Fruit fly (Drosophila melanogaster) whole organism, prepupa: Measurements from ENCODE around the gene Cp19.

Source experiments
- CG10631 ChIP-seq: fragments of 200-800 bp; sonication (Bioruptor generic); optimal IDR thresholded peaks from 2 replicates; lab custom pipeline; 2016; ENCODE audit warnings: missing biosample characterization, missing genetic modification characterization
- CG10669 ChIP-seq: fragments of 200-800 bp; sonication (Bioruptor generic); optimal IDR thresholded peaks from 3 replicates; lab custom pipeline; 2018; ENCODE audit warnings: missing biosample characterization, mild to moderate bottlenecking, missing genetic modification characterization, moderate library complexity
- CG11294 ChIP-seq: fragments of 200-800 bp; sonication (Bioruptor generic); IDR thresholded peaks from 2 replicates; pipeline ENCODE4 v1.3.6; 2022; ENCODE audit warnings: missing biosample characterization, missing genetic modification characterization
- CG11902 ChIP-seq: fragments of 200-800 bp; sonication (Bioruptor generic); optimal IDR thresholded peaks from 3 replicates; lab custom pipeline; 2016; ENCODE audit warnings: missing biosample characterization, missing genetic modification characterization
- CG15336 ChIP-seq: fragments of 200-800 bp; sonication (Bioruptor generic); IDR thresholded peaks from 2 replicates; pipeline ENCODE4 v1.3.6; 2022; ENCODE audit warnings: missing biosample characterization, missing genetic modification characterization
- CG1621 ChIP-seq: fragments of 200-800 bp; sonication (Bioruptor generic); optimal IDR thresholded peaks from 3 replicates; lab custom pipeline; 2018; ENCODE audit warnings: missing biosample characterization, mild to moderate bottlenecking, missing genetic modification characterization
- CG16779 ChIP-seq: fragments of 200-800 bp; sonication (Bioruptor generic); optimal IDR thresholded peaks from 3 replicates; lab custom pipeline; 2017; ENCODE audit warnings: missing biosample characterization, mild to moderate bottlenecking, missing genetic modification characterization
- CG3032 ChIP-seq: fragments of 200-800 bp; optimal IDR thresholded peaks from 2 replicates; lab custom pipeline; 2019; ENCODE audit warnings: missing biosample characterization, mild to moderate bottlenecking, missing genetic modification characterization, moderate library complexity
- CG31627 ChIP-seq: fragments of 200-800 bp; sonication (Bioruptor generic); optimal IDR thresholded peaks from 3 replicates; lab custom pipeline; 2016; ENCODE audit warnings: missing biosample characterization, missing genetic modification characterization
- CG34406 ChIP-seq: fragments of 200-800 bp; sonication (Bioruptor generic); optimal IDR thresholded peaks from 3 replicates; lab custom pipeline; 2016; ENCODE audit warnings: missing biosample characterization, missing genetic modification characterization
- CG3919 ChIP-seq: fragments of 200-800 bp; sonication (Bioruptor generic); optimal IDR thresholded peaks from 3 replicates; lab custom pipeline; 2016; ENCODE audit warnings: missing biosample characterization, missing genetic modification characterization
- CG6163 ChIP-seq: fragments of 200-800 bp; sonication (Bioruptor generic); IDR thresholded peaks from 3 replicates; pipeline ENCODE4 v1.3.6; 2022; ENCODE audit warnings: missing biosample characterization, missing genetic modification characterization
- CG6276 ChIP-seq: fragments of 200-800 bp; sonication (Bioruptor generic); optimal IDR thresholded peaks from 2 replicates; lab custom pipeline; 2017; ENCODE audit warnings: missing biosample characterization, mild to moderate bottlenecking, missing genetic modification characterization
- CG6792 ChIP-seq: fragments of 200-800 bp; sonication (Bioruptor generic); optimal IDR thresholded peaks from 3 replicates; lab custom pipeline; 2016; ENCODE audit warnings: missing biosample characterization, missing genetic modification characterization
- CG6854 ChIP-seq: fragments of 200-800 bp; sonication (Bioruptor generic); optimal IDR thresholded peaks from 2 replicates; lab custom pipeline; 2017; ENCODE audit warnings: missing biosample characterization, mild to moderate bottlenecking, missing genetic modification characterization
- CG8119 ChIP-seq: fragments of 200-800 bp; sonication (Bioruptor generic); IDR thresholded peaks from 3 replicates; pipeline ENCODE4 v1.3.6; 2022; ENCODE audit warnings: missing biosample characterization, missing genetic modification characterization
- CG8632 ChIP-seq: fragments of 200-800 bp; sonication (Bioruptor generic); optimal IDR thresholded peaks from 3 replicates; lab custom pipeline; 2016; ENCODE audit warnings: missing biosample characterization, missing genetic modification characterization
- Eip78C ChIP-seq: fragments of 200-800 bp; sonication (Bioruptor generic); peaks from one replicate; lab custom pipeline; 2016; ENCODE audit warnings: missing biosample characterization, missing genetic modification characterization
- Eip93F ChIP-seq: fragments of 200-800 bp; sonication (Bioruptor generic); optimal IDR thresholded peaks from 2 replicates; lab custom pipeline; 2016; ENCODE audit warnings: missing biosample characterization, mild to moderate bottlenecking, missing genetic modification characterization
- Ets21C ChIP-seq: fragments of 200-800 bp; sonication (Bioruptor generic); optimal IDR thresholded peaks from 3 replicates; lab custom pipeline; 2016; ENCODE audit warnings: missing biosample characterization, missing genetic modification characterization
- Hr38 ChIP-seq: sonication (Bioruptor generic); optimal IDR thresholded peaks from 2 replicates; lab custom pipeline; 2016; ENCODE audit warnings: missing biosample characterization, missing genetic modification characterization
- Hr4 ChIP-seq: fragments of 200-800 bp; sonication (Bioruptor generic); optimal IDR thresholded peaks from 3 replicates; lab custom pipeline; 2016; ENCODE audit warnings: missing biosample characterization, missing genetic modification characterization
- Met ChIP-seq: fragments of 200-800 bp; sonication (Bioruptor generic); optimal IDR thresholded peaks from 3 replicates; lab custom pipeline; 2016; ENCODE audit warnings: missing biosample characterization, missing genetic modification characterization
- OdsH ChIP-seq: fragments of 200-800 bp; sonication (Bioruptor generic); optimal IDR thresholded peaks from 3 replicates; lab custom pipeline; 2016; ENCODE audit warnings: missing biosample characterization, missing genetic modification characterization
- Sox102F ChIP-seq: fragments of 200-800 bp; sonication (Bioruptor generic); optimal IDR thresholded peaks from 2 replicates; lab custom pipeline; 2016; ENCODE audit warnings: missing biosample characterization, mild to moderate bottlenecking, missing genetic modification characterization
- Sox14 ChIP-seq: fragments of 200-800 bp; sonication (Bioruptor generic); optimal IDR thresholded peaks from 3 replicates; lab custom pipeline; 2016; ENCODE audit warnings: missing biosample characterization, missing genetic modification characterization
- achi ChIP-seq: fragments of 200-800 bp; sonication (Bioruptor generic); optimal IDR thresholded peaks from 3 replicates; lab custom pipeline; 2016; ENCODE audit warnings: missing biosample characterization, missing genetic modification characterization
- dac ChIP-seq: fragments of 200-800 bp; sonication (Bioruptor generic); optimal IDR thresholded peaks from 2 replicates; lab custom pipeline; 2017; ENCODE audit warnings: missing biosample characterization, mild to moderate bottlenecking, missing genetic modification characterization
- eg ChIP-seq: fragments of 200-800 bp; sonication (Bioruptor generic); IDR thresholded peaks from 3 replicates; pipeline ENCODE4 v1.3.6; 2022; ENCODE audit warnings: missing biosample characterization, missing genetic modification characterization
- esn ChIP-seq: fragments of 200-800 bp; sonication (Bioruptor generic); optimal IDR thresholded peaks from 2 replicates; lab custom pipeline; 2016; ENCODE audit warnings: missing biosample characterization, mild to moderate bottlenecking, missing genetic modification characterization, moderate library complexity
- salr ChIP-seq, 2 experiments: fragments of 200-800 bp; sonication (Bioruptor generic); optimal IDR thresholded peaks; 3 replicates each; lab custom pipeline; 2016 to 2018; ENCODE audit warnings: missing biosample characterization in 2 of 2, missing genetic modification characterization in 2 of 2, mild to moderate bottlenecking in 1 of 2
- spab ChIP-seq: fragments of 200-800 bp; sonication (Bioruptor generic); optimal IDR thresholded peaks from 2 replicates; lab custom pipeline; 2017; ENCODE audit warnings: missing biosample characterization, mild to moderate bottlenecking, missing genetic modification characterization, missing genetic modification reagents
- ss ChIP-seq, 2 experiments: fragments of 200-800 bp; sonication (Bioruptor generic); optimal IDR thresholded peaks; 2 replicates in 1 of 2; 3 replicates in 1 of 2; lab custom pipeline; 2017 to 2018; ENCODE audit warnings: mild to moderate bottlenecking in 2 of 2, missing biosample characterization in 2 of 2, missing genetic modification characterization in 2 of 2, moderate library complexity in 1 of 2
- svp ChIP-seq: fragments of 200-800 bp; sonication (Bioruptor generic); peaks from one replicate; lab custom pipeline; 2016; ENCODE audit warnings: missing biosample characterization, missing genetic modification characterization

Cp19 gene

dm6 chr3L:8726317-8726841 lies 3.3 kb upstream of the Cp19 start, which contains the start of gene Cp18:
TSS of gene Cp18 (plus strand) at chr3L:8726791.
- TF ChIP-seq CG6276 (GFP tag; lab: Kevin White, UChicago) (no peak), Met (GFP tag; lab: Kevin White, UChicago) (no peak), dac (GFP tag; lab: Kevin White, UChicago) (no peak), CG11294 (GFP tag; lab: Robert Waterston, UW) (no peak), CG1621 (tag; lab: Kevin White, UChicago) (no peak), salr (GFP tag; optimal IDR thresholded peaks at IDR 0.05; lab: Kevin White, UChicago) (no peak), CG11902 (GFP tag; lab: Kevin White, UChicago) (no peak), Sox14 (GFP tag; lab: Kevin White, UChicago) (no peak)

dm6 chr3L:8728181-8728580 lies 1.5 kb upstream of the Cp19 start, which contains the start of gene Cp15:
TSS of gene Cp15 (plus strand) at chr3L:8728481.
- TF ChIP-seq CG10669 (no peak), CG6792 (GFP tag; lab: Kevin White, UChicago) (no peak), CG16779 (no peak), ss (GFP tag; optimal IDR thresholded peaks at IDR 0.05; lab: Kevin White, UChicago) (no peak), CG8119 (no peak), Eip93F (no peak), esn (GFP tag; lab: Kevin White, UChicago) (no peak), CG31627 (GFP tag; lab: Kevin White, UChicago) (no peak), Sox102F (GFP tag; lab: Kevin White, UChicago) (no peak), CG6854 (GFP tag; lab: Kevin White, UChicago) (no peak)

dm6 chr3L:8731494-8731994 lies 1.9 kb downstream of the Cp19 start, which contains the start of gene Cp16:
TSS of gene Cp16 (plus strand) at chr3L:8731944.
- no peak for TF ChIP-seq Hr38 (GFP tag; lab: Kevin White, UChicago)
- no peak for TF ChIP-seq CG8632 (GFP tag; lab: Kevin White, UChicago)
- no peak for TF ChIP-seq CG6163 (GFP tag; lab: Robert Waterston, UW)
- no peak for TF ChIP-seq Eip78C
- TF ChIP-seq CG6792 (GFP tag; lab: Kevin White, UChicago) = no peak

dm6 chr3L:8741051-8741468 lies 11.4 kb downstream of the Cp19 start:
- TF ChIP-seq CG6163 (GFP tag; lab: Robert Waterston, UW) (peak; percentile 39; the same call in 1 of the 3 replicates), svp (GFP tag; lab: Kevin White, UChicago) (peak; percentile 64), CG3032 (tag; lab: Kevin White, UChicago) (no peak)
- TF ChIP-seq, all 60 proteins: peak for 2

- TF ChIP-seq CG15336 (GFP tag; lab: Robert Waterston, UW) = no peak
- TF ChIP-seq OdsH (GFP tag; lab: Kevin White, UChicago) = no peak
- no peak for TF ChIP-seq CG10631
- TF ChIP-seq CG16779 = no peak
- TF ChIP-seq salr (GFP tag; optimal IDR thresholded peaks at IDR 0.05; lab: Kevin White, UChicago) = no peak
- no peak for TF ChIP-seq achi
These were observed 15.5 kb downstream of the Cp19 start, which contains the start of gene Prm for dm6 chr3L:8745210-8745609. TSS of gene Prm (minus strand) at chr3L:8745310.

- TF ChIP-seq CG10631 (no peak), CG34406 (GFP tag; lab: Kevin White, UChicago) (no peak), Ets21C (GFP tag; lab: Kevin White, UChicago) (no peak), CG6792 (GFP tag; lab: Kevin White, UChicago) (no peak), CG8632 (GFP tag; lab: Kevin White, UChicago) (no peak), CG6276 (GFP tag; lab: Kevin White, UChicago) (no peak), spab (GFP tag; lab: Kevin White, UChicago) (no peak), CG3919 (GFP tag; lab: Kevin White, UChicago) (no peak), Hr4 (GFP tag; lab: Kevin White, UChicago) (no peak), Eip93F (no peak), CG1621 (tag; lab: Kevin White, UChicago) (no peak), eg (no peak), Met (GFP tag; lab: Kevin White, UChicago) (no peak)
- TF ChIP-seq, all 60 proteins: peak for 0
These were observed 16.9 kb downstream of the Cp19 start for dm6 chr3L:8746519-8746918.
